Fruit fly (Drosophila melanogaster) whole organism, embryonic: ENCODE data around the gene mRpS7.
A peak's percentile ranks its signal among the peaks of the same experiment; 100 is the strongest.

Experiments
- B-H1 ChIP-seq: fragments of 200-800 bp; sonication (Bioruptor generic); IDR thresholded peaks from 3 replicates; pipeline ENCODE4 v1.3.6; 2022; ENCODE audit warnings: missing biosample characterization, missing genetic modification characterization
- CG12104 ChIP-seq: fragments of 200-800 bp; sonication (Bioruptor generic); optimal IDR thresholded peaks from 3 replicates; lab custom pipeline; 2016; ENCODE audit warnings: missing biosample characterization, missing genetic modification characterization
- CG12391 ChIP-seq: fragments of 200-800 bp; sonication (Bioruptor generic); optimal IDR thresholded peaks from 3 replicates; lab custom pipeline; 2018; ENCODE audit warnings: missing biosample characterization, mild to moderate bottlenecking, missing genetic modification characterization, moderate library complexity
- CG13424 ChIP-seq: fragments of 200-800 bp; sonication (Bioruptor generic); optimal IDR thresholded peaks from 2 replicates; lab custom pipeline; 2019; ENCODE audit warnings: missing biosample characterization, mild to moderate bottlenecking, missing genetic modification characterization, moderate library complexity
- CG17912 ChIP-seq: fragments of 200-800 bp; sonication (Bioruptor generic); optimal IDR thresholded peaks from 2 replicates; lab custom pipeline; 2018; ENCODE audit warnings: missing biosample characterization, mild to moderate bottlenecking, missing genetic modification characterization
- CG6683 ChIP-seq: fragments of 200-800 bp; sonication (Bioruptor generic); optimal IDR thresholded peaks from 2 replicates; lab custom pipeline; 2017; ENCODE audit warnings: missing biosample characterization, mild to moderate bottlenecking, missing genetic modification characterization, missing genetic modification reagents
- CG8924 ChIP-seq: fragments of 200-800 bp; optimal IDR thresholded peaks from 3 replicates; lab custom pipeline; 2019; ENCODE audit warnings: missing biosample characterization, mild to moderate bottlenecking, missing genetic modification characterization, moderate library complexity
- E2f2 ChIP-seq: fragments of 200-800 bp; sonication (Bioruptor generic); IDR thresholded peaks from 2 replicates; pipeline ENCODE4 v1.3.6; 2022; ENCODE audit warnings: missing biosample characterization, missing genetic modification characterization
- HLH4C ChIP-seq: fragments of 200-800 bp; sonication (Bioruptor generic); IDR thresholded peaks from 3 replicates; pipeline ENCODE4 v1.3.6; 2022; ENCODE audit warnings: missing biosample characterization, missing genetic modification characterization; ENCODE audit not compliant: partially characterized antibody
- Sox100B ChIP-seq: fragments of 200-800 bp; sonication (Bioruptor generic); optimal IDR thresholded peaks from 3 replicates; lab custom pipeline; 2018; ENCODE audit warnings: missing biosample characterization, mild to moderate bottlenecking, missing genetic modification characterization
- Sry-δ ChIP-seq: fragments of 200-800 bp; sonication (Bioruptor generic); optimal IDR thresholded peaks from 2 replicates; lab custom pipeline; 2016; ENCODE audit warnings: missing biosample characterization, missing genetic modification characterization
- Xrp1 ChIP-seq: fragments of 200-800 bp; sonication (Bioruptor generic); IDR thresholded peaks from 2 replicates; pipeline ENCODE4 v1.3.6; 2022; ENCODE audit warnings: missing biosample characterization, missing genetic modification characterization
- amos ChIP-seq: fragments of 200-800 bp; sonication (Bioruptor generic); IDR thresholded peaks from 2 replicates; pipeline ENCODE4 v1.3.6; 2022; ENCODE audit warnings: missing biosample characterization, missing genetic modification characterization; ENCODE audit not compliant: partially characterized antibody
- ap ChIP-seq: fragments of 200-800 bp; sonication (Bioruptor generic); IDR thresholded peaks from 2 replicates; pipeline ENCODE4 v1.3.6; 2022; ENCODE audit warnings: missing biosample characterization, missing genetic modification characterization
- bowl ChIP-seq: fragments of 200-800 bp; sonication (Bioruptor generic); IDR thresholded peaks from 2 replicates; pipeline ENCODE4 v1.3.6; 2022; ENCODE audit warnings: missing biosample characterization, missing genetic modification characterization
- hbn ChIP-seq: fragments of 200-800 bp; sonication (Bioruptor generic); IDR thresholded peaks from 2 replicates; pipeline ENCODE4 v1.3.6; 2022; ENCODE audit warnings: missing biosample characterization, missing genetic modification characterization; ENCODE audit not compliant: partially characterized antibody
- inv ChIP-seq: fragments of 200-800 bp; sonication (Bioruptor generic); IDR thresholded peaks from 2 replicates; pipeline ENCODE4 v1.3.6; 2022; ENCODE audit warnings: missing biosample characterization, missing genetic modification characterization; ENCODE audit not compliant: partially characterized antibody
- maf-S ChIP-seq: fragments of 200-800 bp; sonication (Bioruptor generic); optimal IDR thresholded peaks from 2 replicates; lab custom pipeline; 2016; ENCODE audit warnings: missing biosample characterization, missing genetic modification characterization
- onecut ChIP-seq: fragments of 200-800 bp; sonication (Bioruptor generic); IDR thresholded peaks from 2 replicates; pipeline ENCODE4 v1.3.6; 2022; ENCODE audit warnings: missing biosample characterization, missing genetic modification characterization
- sob ChIP-seq: fragments of 200-800 bp; sonication (Bioruptor generic); IDR thresholded peaks from 2 replicates; pipeline ENCODE4 v1.3.6; 2022; ENCODE audit warnings: missing biosample characterization, missing genetic modification characterization
- tgo ChIP-seq: fragments of 200-800 bp; sonication (Bioruptor generic); IDR thresholded peaks from 3 replicates; pipeline ENCODE4 v1.3.6; 2022; ENCODE audit warnings: missing biosample characterization, missing genetic modification characterization

Gene mRpS7

dm6 chr2L:10435606-10436160, 49.2 kb downstream of the mRpS7 start, which contains the start of the genes TBC1D16 and holn1 (continued):
- TF ChIP-seq CG17912 (GFP tag; lab: Kevin White, UChicago), result no peak
- peak; percentile 1 for TF ChIP-seq CG12104 (GFP tag; lab: Kevin White, UChicago)
- peak; percentile 53; the same call in 1 of the 2 replicates for TF ChIP-seq hbn (GFP tag; lab: Robert Waterston, UW)
- no peak for TF ChIP-seq maf-S (GFP tag; lab: Kevin White, UChicago)
- TF ChIP-seq Sox100B (GFP tag; lab: Kevin White, UChicago), result peak; percentile 31
- peak; percentile 13 for TF ChIP-seq CG13424 (tag; lab: Kevin White, UChicago)
- 0 out of 2 replicates have a peak, but pooled peaks have one; percentile 18 for TF ChIP-seq E2f2 (GFP tag; lab: Robert Waterston, UW)
- TF ChIP-seq tgo, result no peak
- TF ChIP-seq inv (GFP tag; lab: Robert Waterston, UW), result no peak
- TF ChIP-seq Sry-δ (GFP tag; lab: Kevin White, UChicago), result peak; percentile 62
- peak; percentile 52; the same call in 2 of the 3 replicates for TF ChIP-seq HLH4C (GFP tag; lab: Robert Waterston, UW)
- TF ChIP-seq bowl (GFP tag; lab: Robert Waterston, UW), result no peak
- peak; percentile 73 for TF ChIP-seq onecut
- TF ChIP-seq sob (GFP tag; lab: Robert Waterston, UW), result no peak
- TF ChIP-seq CG8924 (tag; lab: Kevin White, UChicago), result no peak
- no peak for TF ChIP-seq B-H1 (GFP tag; lab: Robert Waterston, UW)
- no peak for TF ChIP-seq CG6683 (GFP tag; lab: Kevin White, UChicago)
- TF ChIP-seq Xrp1 (GFP tag; lab: Robert Waterston, UW), result 0 out of 2 replicates have a peak, but pooled peaks have one; percentile 25
- no peak for TF ChIP-seq ap (GFP tag; lab: Robert Waterston, UW)
- peak; percentile 13 for TF ChIP-seq CG12391 (tag; lab: Kevin White, UChicago)
- TF ChIP-seq amos (GFP tag; lab: Robert Waterston, UW), result peak; percentile 55; the same call in 1 of the 2 replicates
